Worm (Caenorhabditis elegans) whole organism, young adult: Measurements from ENCODE around the gene Y32G9A.5.

Experiments
- B0261.1 ChIP-seq: sonication (generic microtip); optimal IDR thresholded peaks from 2 replicates; lab custom pipeline; 2016; ENCODE audit warnings: mild to moderate bottlenecking, missing genetic modification characterization, moderate library complexity, missing compliant biosample characterization
- C06A6.2 ChIP-seq: fragments of 200-800 bp; sonication (Bioruptor generic); conservative IDR thresholded peaks from 2 replicates; pipeline ENCODE4 v1.3.6; 2022; ENCODE audit warnings: missing genetic modification characterization, missing compliant biosample characterization
- F10E7.11 ChIP-seq: sonication (generic microtip); optimal IDR thresholded peaks from 2 replicates; lab custom pipeline; 2017; ENCODE audit warnings: mild to moderate bottlenecking, missing genetic modification characterization, moderate library complexity, missing compliant biosample characterization
- F23B12.7 ChIP-seq: sonication (generic microtip); optimal IDR thresholded peaks from 2 replicates; lab custom pipeline; 2017; ENCODE audit warnings: missing genetic modification characterization, mild to moderate bottlenecking, missing compliant biosample characterization, antibody characterized with exemption, moderate library complexity; ENCODE audit not compliant: insufficient read depth
- F39B2.1 ChIP-seq: fragments of 200-800 bp; sonication (Bioruptor generic); IDR thresholded peaks from 2 replicates; pipeline ENCODE4 v1.3.6; 2022; ENCODE audit warnings: missing genetic modification reagents, missing genetic modification characterization, missing compliant biosample characterization
- F57C9.4 ChIP-seq: sonication (generic microtip); optimal IDR thresholded peaks from 2 replicates; lab custom pipeline; 2017; ENCODE audit warnings: mild to moderate bottlenecking, missing genetic modification characterization, missing compliant biosample characterization
- T26A5.8 ChIP-seq: sonication (generic microtip); optimal IDR thresholded peaks from 2 replicates; lab custom pipeline; 2016; ENCODE audit warnings: missing genetic modification characterization, missing compliant biosample characterization
- Y79H2A.3 ChIP-seq: fragments of 200-800 bp; sonication (Bioruptor generic); conservative IDR thresholded peaks from 2 replicates; pipeline ENCODE4 v1.3.6; 2022; ENCODE audit warnings: missing genetic modification reagents, missing genetic modification characterization, missing compliant biosample characterization
- Y95B8A.8 ChIP-seq: fragments of 200-800 bp; sonication (Bioruptor generic); IDR thresholded peaks from 2 replicates; pipeline ENCODE4 v1.3.6; 2022; ENCODE audit warnings: missing genetic modification reagents, missing genetic modification characterization, missing compliant biosample characterization
- aptf-2 ChIP-seq: fragments of 200-800 bp; sonication (Bioruptor generic); conservative IDR thresholded peaks from 2 replicates; pipeline ENCODE4 v1.3.6; 2022; ENCODE audit warnings: missing genetic modification reagents, missing genetic modification characterization, missing compliant biosample characterization
- aptf-3 ChIP-seq: fragments of 200-800 bp; sonication (Bioruptor generic); IDR thresholded peaks from 2 replicates; pipeline ENCODE4 v1.3.6; 2022; ENCODE audit warnings: missing genetic modification characterization, missing compliant biosample characterization
- atf-7 ChIP-seq: sonication (generic microtip); optimal IDR thresholded peaks from 2 replicates; lab custom pipeline; 2017; ENCODE audit warnings: mild to moderate bottlenecking, missing genetic modification characterization, missing compliant biosample characterization
- attf-6 ChIP-seq: fragments of 200-800 bp; sonication (Bioruptor generic); IDR thresholded peaks from 2 replicates; pipeline ENCODE4 v1.3.6; 2022; ENCODE audit warnings: missing genetic modification reagents, missing genetic modification characterization, missing compliant biosample characterization
- cebp-1 ChIP-seq, 2 experiments: fragments of 200-800 bp in 1 of 2; sonication (Bioruptor generic) in 1 of 2; sonication (generic microtip) in 1 of 2; IDR thresholded peaks in 1 of 2; optimal IDR thresholded peaks in 1 of 2; 2 replicates each; pipeline versions ENCODE4 v1.3.6 to Lab custom; 2017 to 2022; ENCODE audit warnings: missing compliant biosample characterization in 2 of 2, missing genetic modification characterization in 2 of 2, mild to moderate bottlenecking in 1 of 2, missing genetic modification reagents in 1 of 2, moderate library complexity in 1 of 2
- efl-1 ChIP-seq: fragments of 150-350 bp; optimal IDR thresholded peaks from 2 replicates; lab custom pipeline; 2014; ENCODE audit warnings: missing biosample characterization, missing genetic modification reagents, missing genetic modification characterization
- egl-18 ChIP-seq: fragments of 200-800 bp; sonication (Bioruptor generic); IDR thresholded peaks from 2 replicates; pipeline ENCODE4 v1.3.6; 2022; ENCODE audit warnings: missing genetic modification reagents, missing genetic modification characterization, missing compliant biosample characterization
- egrh-3 ChIP-seq: fragments of 200-800 bp; sonication (Bioruptor generic); IDR thresholded peaks from 2 replicates; pipeline ENCODE4 v1.3.6; 2022; ENCODE audit warnings: missing genetic modification reagents, missing genetic modification characterization, missing compliant biosample characterization
- hlh-12 ChIP-seq: sonication (generic microtip); optimal IDR thresholded peaks from 2 replicates; lab custom pipeline; 2016; ENCODE audit warnings: missing genetic modification characterization, missing compliant biosample characterization
- hlh-26 ChIP-seq: fragments of 200-800 bp; sonication (Bioruptor generic); conservative IDR thresholded peaks from 2 replicates; pipeline ENCODE4 v1.3.6; 2022; ENCODE audit warnings: missing genetic modification reagents, missing genetic modification characterization, missing compliant biosample characterization
- lag-1 ChIP-seq: fragments of 200-800 bp; sonication (Bioruptor generic); IDR thresholded peaks from 2 replicates; pipeline ENCODE4 v1.3.6; 2022; ENCODE audit warnings: missing genetic modification reagents, missing genetic modification characterization, missing compliant biosample characterization
- let-607 ChIP-seq, 2 experiments: fragments of 200-800 bp in 1 of 2; sonication (Bioruptor generic) in 1 of 2; sonication (generic microtip) in 1 of 2; optimal IDR thresholded peaks; 2 replicates each; lab custom pipeline; 2016 to 2018; ENCODE audit warnings: mild to moderate bottlenecking in 2 of 2, missing compliant biosample characterization in 2 of 2, missing genetic modification characterization in 2 of 2, moderate library complexity in 2 of 2, missing genotype in 1 of 2
- lin-35 ChIP-seq, 3 experiments: fragments of 150-350 bp in 2 of 3; sonication (generic microtip) in 1 of 3; optimal IDR thresholded peaks; 2 replicates each; lab custom pipeline; 2014 to 2018; ENCODE audit warnings: missing biosample characterization in 3 of 3, missing genetic modification characterization in 3 of 3, missing genetic modification reagents in 3 of 3
- lin-40 ChIP-seq: sonication (generic microtip); optimal IDR thresholded peaks from 2 replicates; lab custom pipeline; 2016; ENCODE audit warnings: missing genetic modification characterization, mild to moderate bottlenecking, missing compliant biosample characterization, missing genotype, missing genetic modification reagents
- lin-54 ChIP-seq: fragments of 200-800 bp; sonication (Bioruptor generic); optimal IDR thresholded peaks from 2 replicates; lab custom pipeline; 2018; ENCODE audit warnings: mild to moderate bottlenecking, missing genetic modification characterization, missing compliant biosample characterization
- lir-1 ChIP-seq: fragments of 200-800 bp; sonication (Bioruptor generic); conservative IDR thresholded peaks from 2 replicates; pipeline ENCODE4 v1.3.6; 2022; ENCODE audit warnings: missing genetic modification reagents, missing genetic modification characterization, missing compliant biosample characterization
- lsl-1 ChIP-seq: fragments of 200-800 bp; sonication (Bioruptor generic); optimal IDR thresholded peaks from 2 replicates; lab custom pipeline; 2018; ENCODE audit warnings: mild to moderate bottlenecking, missing genetic modification characterization, moderate library complexity, missing compliant biosample characterization
- madf-3 ChIP-seq: fragments of 200-800 bp; sonication (Bioruptor generic); IDR thresholded peaks from 2 replicates; pipeline ENCODE4 v1.3.6; 2022; ENCODE audit warnings: missing genetic modification reagents, missing genetic modification characterization, missing compliant biosample characterization
- madf-8 ChIP-seq: fragments of 200-800 bp; sonication (Bioruptor generic); conservative IDR thresholded peaks from 2 replicates; pipeline ENCODE4 v1.3.6; 2022; ENCODE audit warnings: missing genetic modification reagents, missing genetic modification characterization, missing compliant biosample characterization
- mcd-1 ChIP-seq: fragments of 200-800 bp; sonication (Bioruptor generic); IDR thresholded peaks from 2 replicates; pipeline ENCODE4 v1.3.6; 2022; ENCODE audit warnings: missing genetic modification reagents, missing genetic modification characterization, missing compliant biosample characterization
- mel-28 ChIP-seq: sonication (generic microtip); optimal IDR thresholded peaks from 2 replicates; lab custom pipeline; 2016; ENCODE audit warnings: borderline replicate concordance, mild to moderate bottlenecking, missing genetic modification characterization, missing compliant biosample characterization
- nfya-1 ChIP-seq: sonication (generic microtip); optimal IDR thresholded peaks from 2 replicates; lab custom pipeline; 2017; ENCODE audit warnings: antibody characterized with exemption, missing compliant biosample characterization, missing genetic modification characterization, borderline replicate concordance; ENCODE audit not compliant: insufficient read depth
- nhr-120 ChIP-seq: fragments of 200-800 bp; sonication (Bioruptor generic); IDR thresholded peaks from 2 replicates; pipeline ENCODE4 v1.3.6; 2022; ENCODE audit warnings: missing genetic modification characterization, missing compliant biosample characterization
- nhr-27 ChIP-seq: fragments of 200-800 bp; sonication (Bioruptor generic); optimal IDR thresholded peaks from 2 replicates; lab custom pipeline; 2018; ENCODE audit warnings: mild to moderate bottlenecking, missing genetic modification characterization, moderate library complexity, missing compliant biosample characterization
- nhr-90 ChIP-seq: sonication (generic microtip); optimal IDR thresholded peaks from 2 replicates; lab custom pipeline; 2016; ENCODE audit warnings: missing genotype, mild to moderate bottlenecking, missing genetic modification characterization, missing compliant biosample characterization
- pbrm-1 ChIP-seq: fragments of 200-800 bp; sonication (Bioruptor generic); IDR thresholded peaks from 2 replicates; pipeline ENCODE4 v1.3.6; 2022; ENCODE audit warnings: missing genetic modification reagents, missing genetic modification characterization, missing compliant biosample characterization
- rcor-1 ChIP-seq: fragments of 200-800 bp; sonication (Bioruptor generic); IDR thresholded peaks from 2 replicates; pipeline ENCODE4 v1.3.6; 2022; ENCODE audit warnings: missing genetic modification reagents, missing genetic modification characterization, missing compliant biosample characterization
- rec-8 ChIP-seq, 2 experiments: sonication (generic microtip); optimal IDR thresholded peaks; 2 replicates each; lab custom pipeline; 2016; ENCODE audit warnings: mild to moderate bottlenecking in 2 of 2, missing genetic modification characterization in 2 of 2, missing genetic modification reagents in 2 of 2, missing genotype in 2 of 2, missing biosample characterization in 1 of 2, missing compliant biosample characterization in 1 of 2, moderate library complexity in 1 of 2
- rpc-1 ChIP-seq, 2 experiments: fragments of 150-350 bp in 1 of 2; sonication (generic microtip) in 1 of 2; optimal IDR thresholded peaks; 2 replicates each; lab custom pipeline; 2014 to 2018; ENCODE audit warnings: missing biosample characterization in 1 of 2, missing genetic modification characterization in 1 of 2, missing genetic modification reagents in 1 of 2, missing genotype in 1 of 2
- snpc-1.1 ChIP-seq: sonication (generic microtip); optimal IDR thresholded peaks from 2 replicates; lab custom pipeline; 2017; ENCODE audit warnings: missing genetic modification characterization, mild to moderate bottlenecking, missing compliant biosample characterization, antibody characterized with exemption, moderate library complexity, missing genotype, missing genetic modification reagents; ENCODE audit not compliant: insufficient read depth
- snpc-3.4 ChIP-seq: sonication (generic microtip); optimal IDR thresholded peaks from 2 replicates; lab custom pipeline; 2017; ENCODE audit warnings: missing genetic modification characterization, mild to moderate bottlenecking, missing compliant biosample characterization, antibody characterized with exemption, moderate library complexity, missing genotype, missing genetic modification reagents
- tbp1 ChIP-seq: fragments of 200-800 bp; sonication (Bioruptor generic); optimal IDR thresholded peaks from 2 replicates; lab custom pipeline; 2018; ENCODE audit warnings: mild to moderate bottlenecking, missing genetic modification characterization, missing compliant biosample characterization
- unc-62 ChIP-seq: fragments of 150-350 bp; optimal IDR thresholded peaks from 2 replicates; lab custom pipeline; 2014; ENCODE audit warnings: missing biosample characterization, missing genetic modification reagents, missing genetic modification characterization
- ztf-25 ChIP-seq: fragments of 200-800 bp; sonication (Bioruptor generic); IDR thresholded peaks from 2 replicates; pipeline ENCODE4 v1.3.6; 2022; ENCODE audit warnings: missing genetic modification reagents, missing genetic modification characterization, missing compliant biosample characterization
- ztf-3 ChIP-seq: fragments of 200-800 bp; sonication (Bioruptor generic); optimal IDR thresholded peaks from 2 replicates; lab custom pipeline; 2018; ENCODE audit warnings: mild to moderate bottlenecking, missing genetic modification characterization, missing compliant biosample characterization

The Y32G9A.5 gene

ce11 chrV:1870515-1870940 is 36.9 kb upstream of the Y32G9A.5 start (continued):
- TF ChIP-seq hlh-26 (GFP tag; lab: Robert Waterston, UW) = no peak
- no peak for TF ChIP-seq nhr-120
- no peak for TF ChIP-seq aptf-2 (GFP tag; lab: Robert Waterston, UW)
- TF ChIP-seq F10E7.11 (tag; lab: Kevin White, UChicago) = no peak
- TF ChIP-seq mcd-1 (GFP tag; lab: Robert Waterston, UW) = peak; percentile 25; the same call in 1 of the 2 replicates
- 0 out of 2 replicates have a peak, but pooled peaks have one; percentile 54 for TF ChIP-seq aptf-3 (GFP tag; lab: Robert Waterston, UW)
- TF ChIP-seq lag-1 (GFP tag; lab: Robert Waterston, UW) = no peak
- no peak for TF ChIP-seq F39B2.1
- TF ChIP-seq rec-8 (tag; optimal IDR thresholded peaks at IDR 0.05; lab: Kevin White, UChicago) = no peak
- TF ChIP-seq nhr-27 = no peak
- TF ChIP-seq Y95B8A.8 (GFP tag; lab: Robert Waterston, UW) = 0 out of 2 replicates have a peak, but pooled peaks have one; percentile 52
- no peak for TF ChIP-seq T26A5.8 (tag; lab: Kevin White, UChicago)
- peak; percentile 38 for TF ChIP-seq lin-54
- TF ChIP-seq lin-40 (tag; lab: Kevin White, UChicago) = no peak

ce11 chrV:1871768-1872296 is 35.6 kb upstream of the Y32G9A.5 start, which contains the start of the genes T10B5.4 and cct-7:
T10B5.4 (minus strand) TSS chrV:1871807.
cct-7 (plus strand) TSS chrV:1872246.
- TF ChIP-seq egrh-3 = peak; percentile 72
- no peak; the same call in 1 of the 2 replicates for TF ChIP-seq attf-6 (GFP tag; lab: Robert Waterston, UW)
- TF ChIP-seq let-607 (tag; optimal IDR thresholded peaks at IDR 0.05; lab: Kevin White, UChicago) = peak; percentile 42 to 66
- TF ChIP-seq unc-62 (GFP tag; lab: Kevin White, UChicago) = peak; percentile 58
- peak; percentile 79 for TF ChIP-seq pbrm-1 (GFP tag; lab: Robert Waterston, UW)
- TF ChIP-seq Y79H2A.3 (GFP tag; lab: Robert Waterston, UW) = no peak
- TF ChIP-seq hlh-12 (tag; lab: Kevin White, UChicago) = no peak
- TF ChIP-seq lir-1 (GFP tag; lab: Robert Waterston, UW) = 0 out of 2 replicates have a peak, but pooled peaks have one; percentile 25
- TF ChIP-seq lin-54 = peak; percentile 79
- TF ChIP-seq F57C9.4 (tag; lab: Kevin White, UChicago) = no peak
- no peak for TF ChIP-seq snpc-1.1 (tag; lab: Kevin White, UChicago)
- no peak for TF ChIP-seq snpc-3.4 (tag; lab: Kevin White, UChicago)
- peak in 2 of 3 experiments; percentile 45 to 52 for TF ChIP-seq lin-35 (GFP tag; optimal IDR thresholded peaks at IDR 0.05; lab: Kevin White, UChicago)
- peak; percentile 18 for TF ChIP-seq atf-7 (tag; lab: Kevin White, UChicago)
- peak; percentile 75 for TF ChIP-seq rcor-1 (GFP tag; lab: Robert Waterston, UW)
- TF ChIP-seq efl-1 (GFP tag; lab: Kevin White, UChicago) = peak; percentile 53
- no peak for TF ChIP-seq B0261.1
- TF ChIP-seq rpc-1 (optimal IDR thresholded peaks at IDR 0.05; lab: Kevin White, UChicago) = no peak
- no peak for TF ChIP-seq rpc-1 (tag; optimal IDR thresholded peaks at IDR 0.05; lab: Kevin White, UChicago)
- TF ChIP-seq mel-28 (tag; lab: Kevin White, UChicago) = no peak
- peak; percentile 52 for TF ChIP-seq tbp1
- TF ChIP-seq cebp-1 (GFP tag; IDR thresholded peaks at IDR 0.05; lab: Robert Waterston, UW) = 0 out of 2 replicates have a peak, but pooled peaks have one; percentile 40
- TF ChIP-seq cebp-1 (tag; optimal IDR thresholded peaks at IDR 0.05; lab: Kevin White, UChicago) = peak; percentile 78
- TF ChIP-seq madf-3 (GFP tag; lab: Robert Waterston, UW) = peak; percentile 99
- no peak; the same call in 1 of the 2 replicates for TF ChIP-seq C06A6.2 (GFP tag; lab: Robert Waterston, UW)
- TF ChIP-seq lag-1 (GFP tag; lab: Robert Waterston, UW) = no peak
- no peak for TF ChIP-seq T26A5.8 (tag; lab: Kevin White, UChicago)
- peak; percentile 90 for TF ChIP-seq ztf-25 (GFP tag; lab: Robert Waterston, UW)
- TF ChIP-seq madf-8 (GFP tag; lab: Robert Waterston, UW) = no peak
- no peak for TF ChIP-seq ztf-3 (GFP tag; lab: Kevin White, UChicago)
- TF ChIP-seq lsl-1 (GFP tag; lab: Kevin White, UChicago) = peak; percentile 65
- peak; percentile 56 for TF ChIP-seq F23B12.7
- no peak for TF ChIP-seq egl-18 (GFP tag; lab: Robert Waterston, UW)
- peak; percentile 1 for TF ChIP-seq nhr-90
- TF ChIP-seq nfya-1 (tag; lab: Kevin White, UChicago) = no peak
